Worm (Caenorhabditis elegans) whole organism, young adult: ENCODE measurements around the gene T27E7.4.

Source experiments
- B0019.2 ChIP-seq: fragments of 200-800 bp; sonication (Bioruptor generic); conservative IDR thresholded peaks from 2 replicates; pipeline ENCODE4 v1.3.6; 2022; ENCODE audit warnings: missing genetic modification reagents, missing genetic modification characterization, missing compliant biosample characterization
- B0261.1 ChIP-seq: sonication (generic microtip); optimal IDR thresholded peaks from 2 replicates; lab custom pipeline; 2016; ENCODE audit warnings: mild to moderate bottlenecking, missing genetic modification characterization, moderate library complexity, missing compliant biosample characterization
- F33H1.4 ChIP-seq: fragments of 200-800 bp; sonication (Bioruptor generic); IDR thresholded peaks from 2 replicates; pipeline ENCODE4 v1.3.6; 2022; ENCODE audit warnings: missing genetic modification reagents, missing genetic modification characterization, missing compliant biosample characterization
- F37B4.10 ChIP-seq: fragments of 200-800 bp; sonication (Bioruptor generic); IDR thresholded peaks from 2 replicates; pipeline ENCODE4 v1.3.6; 2022; ENCODE audit warnings: missing genetic modification characterization, missing compliant biosample characterization
- F57C9.4 ChIP-seq: sonication (generic microtip); optimal IDR thresholded peaks from 2 replicates; lab custom pipeline; 2017; ENCODE audit warnings: mild to moderate bottlenecking, missing genetic modification characterization, missing compliant biosample characterization
- K11D2.4 ChIP-seq: fragments of 200-800 bp; sonication (Bioruptor generic); IDR thresholded peaks from 2 replicates; pipeline ENCODE4 v1.3.6; 2022; ENCODE audit warnings: missing genetic modification reagents, missing genetic modification characterization, missing compliant biosample characterization
- K12H6.12 ChIP-seq: fragments of 200-800 bp; sonication (Bioruptor generic); optimal IDR thresholded peaks from 2 replicates; lab custom pipeline; 2018; ENCODE audit warnings: mild to moderate bottlenecking, missing genetic modification characterization, missing compliant biosample characterization
- Y56A3A.18 ChIP-seq: fragments of 200-800 bp; sonication (Bioruptor generic); IDR thresholded peaks from 2 replicates; pipeline ENCODE4 v1.3.6; 2022; ENCODE audit warnings: missing genetic modification reagents, missing genetic modification characterization, missing compliant biosample characterization
- akir-1 ChIP-seq: fragments of 200-800 bp; sonication (Bioruptor generic); optimal IDR thresholded peaks from 2 replicates; lab custom pipeline; 2018; ENCODE audit warnings: mild to moderate bottlenecking, missing genetic modification characterization, moderate library complexity, missing compliant biosample characterization
- ama-1 ChIP-seq, 3 experiments: fragments of 150-350 bp in 1 of 3; sonication (generic microtip) in 2 of 3; optimal IDR thresholded peaks; 2 replicates each; lab custom pipeline; 2014 to 2018; ENCODE audit warnings: missing biosample characterization in 2 of 3, missing genetic modification characterization in 2 of 3, missing genetic modification reagents in 2 of 3
- aptf-2 ChIP-seq: fragments of 200-800 bp; sonication (Bioruptor generic); conservative IDR thresholded peaks from 2 replicates; pipeline ENCODE4 v1.3.6; 2022; ENCODE audit warnings: missing genetic modification reagents, missing genetic modification characterization, missing compliant biosample characterization
- atf-7 ChIP-seq: sonication (generic microtip); optimal IDR thresholded peaks from 2 replicates; lab custom pipeline; 2017; ENCODE audit warnings: mild to moderate bottlenecking, missing genetic modification characterization, missing compliant biosample characterization
- athp-1 ChIP-seq: sonication (generic microtip); optimal IDR thresholded peaks from 2 replicates; lab custom pipeline; 2017; ENCODE audit warnings: mild to moderate bottlenecking, missing genetic modification characterization, missing compliant biosample characterization
- attf-3 ChIP-seq: fragments of 200-800 bp; sonication (Bioruptor generic); conservative IDR thresholded peaks from 2 replicates; pipeline ENCODE4 v1.3.6; 2022; ENCODE audit warnings: missing genetic modification reagents, missing genetic modification characterization, missing compliant biosample characterization
- attf-5 ChIP-seq: fragments of 200-800 bp; sonication (Bioruptor generic); optimal IDR thresholded peaks from 2 replicates; lab custom pipeline; 2018; ENCODE audit warnings: mild to moderate bottlenecking, missing genetic modification characterization, missing compliant biosample characterization
- attf-6 ChIP-seq: fragments of 200-800 bp; sonication (Bioruptor generic); IDR thresholded peaks from 2 replicates; pipeline ENCODE4 v1.3.6; 2022; ENCODE audit warnings: missing genetic modification reagents, missing genetic modification characterization, missing compliant biosample characterization
- bed-1 ChIP-seq: fragments of 200-800 bp; sonication (Bioruptor generic); IDR thresholded peaks from 2 replicates; pipeline ENCODE4 v1.3.6; 2022; ENCODE audit warnings: missing genetic modification reagents, missing genetic modification characterization, missing compliant biosample characterization
- cebp-1 ChIP-seq, 2 experiments: fragments of 200-800 bp in 1 of 2; sonication (Bioruptor generic) in 1 of 2; sonication (generic microtip) in 1 of 2; IDR thresholded peaks in 1 of 2; optimal IDR thresholded peaks in 1 of 2; 2 replicates each; pipeline versions ENCODE4 v1.3.6 to Lab custom; 2017 to 2022; ENCODE audit warnings: missing compliant biosample characterization in 2 of 2, missing genetic modification characterization in 2 of 2, mild to moderate bottlenecking in 1 of 2, missing genetic modification reagents in 1 of 2, moderate library complexity in 1 of 2
- cebp-2 ChIP-seq: fragments of 200-800 bp; sonication (Bioruptor generic); IDR thresholded peaks from 2 replicates; pipeline ENCODE4 v1.3.6; 2022; ENCODE audit warnings: missing genetic modification characterization, missing compliant biosample characterization
- ceh-100 ChIP-seq: fragments of 200-800 bp; sonication (Bioruptor generic); IDR thresholded peaks from 2 replicates; pipeline ENCODE4 v1.3.6; 2022; ENCODE audit warnings: missing genetic modification reagents, missing genetic modification characterization, missing compliant biosample characterization
- ceh-27 ChIP-seq: fragments of 200-800 bp; sonication (Bioruptor generic); optimal IDR thresholded peaks from 2 replicates; lab custom pipeline; 2018; ENCODE audit warnings: mild to moderate bottlenecking, missing genetic modification characterization, moderate library complexity, missing compliant biosample characterization
- chd-7 ChIP-seq: sonication (generic microtip); optimal IDR thresholded peaks from 2 replicates; lab custom pipeline; 2016; ENCODE audit warnings: mild to moderate bottlenecking, missing genetic modification characterization, moderate library complexity, missing compliant biosample characterization
- ets-4 ChIP-seq: fragments of 200-800 bp; sonication (Bioruptor generic); optimal IDR thresholded peaks from 2 replicates; lab custom pipeline; 2018; ENCODE audit warnings: mild to moderate bottlenecking, missing genetic modification characterization, missing compliant biosample characterization
- fkh-3 ChIP-seq: sonication (generic microtip); optimal IDR thresholded peaks from 2 replicates; lab custom pipeline; 2016; ENCODE audit warnings: mild to moderate bottlenecking, missing genetic modification characterization, missing compliant biosample characterization
- gei-17 ChIP-seq: fragments of 200-800 bp; sonication (Bioruptor generic); optimal IDR thresholded peaks from 2 replicates; lab custom pipeline; 2018; ENCODE audit warnings: mild to moderate bottlenecking, missing genetic modification characterization, missing compliant biosample characterization
- him-1 ChIP-seq: sonication (generic microtip); optimal IDR thresholded peaks from 2 replicates; lab custom pipeline; 2016; ENCODE audit warnings: missing genotype, missing genetic modification reagents, missing genetic modification characterization, missing compliant biosample characterization
- hlh-26 ChIP-seq: fragments of 200-800 bp; sonication (Bioruptor generic); conservative IDR thresholded peaks from 2 replicates; pipeline ENCODE4 v1.3.6; 2022; ENCODE audit warnings: missing genetic modification reagents, missing genetic modification characterization, missing compliant biosample characterization
- hmg-20 ChIP-seq: fragments of 200-800 bp; sonication (Bioruptor generic); IDR thresholded peaks from 2 replicates; pipeline ENCODE4 v1.3.6; 2022; ENCODE audit warnings: missing genetic modification reagents, missing genetic modification characterization, missing compliant biosample characterization
- lin-35 ChIP-seq, 3 experiments: fragments of 150-350 bp in 2 of 3; sonication (generic microtip) in 1 of 3; optimal IDR thresholded peaks; 2 replicates each; lab custom pipeline; 2014 to 2018; ENCODE audit warnings: missing biosample characterization in 3 of 3, missing genetic modification characterization in 3 of 3, missing genetic modification reagents in 3 of 3
- lin-40 ChIP-seq: sonication (generic microtip); optimal IDR thresholded peaks from 2 replicates; lab custom pipeline; 2016; ENCODE audit warnings: missing genetic modification characterization, mild to moderate bottlenecking, missing compliant biosample characterization, missing genotype, missing genetic modification reagents
- madf-6 ChIP-seq: fragments of 200-800 bp; sonication (Bioruptor generic); IDR thresholded peaks from 2 replicates; pipeline ENCODE4 v1.3.6; 2022; ENCODE audit warnings: missing genetic modification reagents, missing genetic modification characterization, missing compliant biosample characterization
- madf-8 ChIP-seq: fragments of 200-800 bp; sonication (Bioruptor generic); conservative IDR thresholded peaks from 2 replicates; pipeline ENCODE4 v1.3.6; 2022; ENCODE audit warnings: missing genetic modification reagents, missing genetic modification characterization, missing compliant biosample characterization
- mcd-1 ChIP-seq: fragments of 200-800 bp; sonication (Bioruptor generic); IDR thresholded peaks from 2 replicates; pipeline ENCODE4 v1.3.6; 2022; ENCODE audit warnings: missing genetic modification reagents, missing genetic modification characterization, missing compliant biosample characterization
- mes-4 ChIP-seq: sonication (generic microtip); optimal IDR thresholded peaks from 2 replicates; lab custom pipeline; 2016; ENCODE audit warnings: missing genotype, missing genetic modification characterization, missing compliant biosample characterization
- mxl-1 ChIP-seq: sonication (generic microtip); optimal IDR thresholded peaks from 2 replicates; lab custom pipeline; 2016; ENCODE audit warnings: missing genetic modification characterization, missing compliant biosample characterization
- nfyb-1 ChIP-seq: fragments of 200-800 bp; sonication (Bioruptor generic); IDR thresholded peaks from 2 replicates; pipeline ENCODE4 v1.3.6; 2022; ENCODE audit warnings: missing genetic modification reagents, missing genetic modification characterization, missing compliant biosample characterization
- nhr-90 ChIP-seq: sonication (generic microtip); optimal IDR thresholded peaks from 2 replicates; lab custom pipeline; 2016; ENCODE audit warnings: missing genotype, mild to moderate bottlenecking, missing genetic modification characterization, missing compliant biosample characterization
- pbrm-1 ChIP-seq: fragments of 200-800 bp; sonication (Bioruptor generic); IDR thresholded peaks from 2 replicates; pipeline ENCODE4 v1.3.6; 2022; ENCODE audit warnings: missing genetic modification reagents, missing genetic modification characterization, missing compliant biosample characterization
- rcor-1 ChIP-seq: fragments of 200-800 bp; sonication (Bioruptor generic); IDR thresholded peaks from 2 replicates; pipeline ENCODE4 v1.3.6; 2022; ENCODE audit warnings: missing genetic modification reagents, missing genetic modification characterization, missing compliant biosample characterization
- rpc-1 ChIP-seq, 2 experiments: fragments of 150-350 bp in 1 of 2; sonication (generic microtip) in 1 of 2; optimal IDR thresholded peaks; 2 replicates each; lab custom pipeline; 2014 to 2018; ENCODE audit warnings: missing biosample characterization in 1 of 2, missing genetic modification characterization in 1 of 2, missing genetic modification reagents in 1 of 2, missing genotype in 1 of 2
- snpc-3.4 ChIP-seq: sonication (generic microtip); optimal IDR thresholded peaks from 2 replicates; lab custom pipeline; 2017; ENCODE audit warnings: missing genetic modification characterization, mild to moderate bottlenecking, missing compliant biosample characterization, antibody characterized with exemption, moderate library complexity, missing genotype, missing genetic modification reagents
- tbp1 ChIP-seq: fragments of 200-800 bp; sonication (Bioruptor generic); optimal IDR thresholded peaks from 2 replicates; lab custom pipeline; 2018; ENCODE audit warnings: mild to moderate bottlenecking, missing genetic modification characterization, missing compliant biosample characterization
- tbx-9 ChIP-seq: sonication (generic microtip); optimal IDR thresholded peaks from 2 replicates; lab custom pipeline; 2016; ENCODE audit warnings: borderline replicate concordance, missing genetic modification characterization, inconsistent platforms, missing compliant biosample characterization
- tlf-1 ChIP-seq: fragments of 200-800 bp; sonication (Bioruptor generic); optimal IDR thresholded peaks from 2 replicates; lab custom pipeline; 2018; ENCODE audit warnings: mild to moderate bottlenecking, missing genetic modification characterization, missing compliant biosample characterization
- zfh-2 ChIP-seq: fragments of 200-800 bp; sonication (Bioruptor generic); conservative IDR thresholded peaks from 2 replicates; pipeline ENCODE4 v1.3.6; 2022; ENCODE audit warnings: missing genetic modification reagents, missing genetic modification characterization, missing compliant biosample characterization
- zim-3 ChIP-seq: sonication (generic microtip); optimal IDR thresholded peaks from 2 replicates; lab custom pipeline; 2017; ENCODE audit warnings: mild to moderate bottlenecking, missing genetic modification characterization, moderate library complexity, missing compliant biosample characterization
- ztf-26 ChIP-seq: sonication (generic microtip); optimal IDR thresholded peaks from 2 replicates; lab custom pipeline; 2017; ENCODE audit warnings: missing genetic modification characterization, missing compliant biosample characterization
- ztf-28 ChIP-seq: fragments of 200-800 bp; sonication (Bioruptor generic); IDR thresholded peaks from 2 replicates; pipeline ENCODE4 v1.3.6; 2022; ENCODE audit warnings: missing genetic modification reagents, missing genetic modification characterization, missing compliant biosample characterization

T27E7.4 gene

ce11 chrIV:14576471-14576870, 41.6 kb upstream of the T27E7.4 start (continued):
- TF ChIP-seq ceh-100 (no peak), zim-3 (tag; lab: Kevin White, UChicago) (no peak), attf-6 (peak; percentile 98), athp-1 (tag; lab: Kevin White, UChicago) (peak; percentile 49), mes-4 (tag; lab: Kevin White, UChicago) (no peak), B0261.1 (tag; lab: Kevin White, UChicago) (peak; percentile 78), tbx-9 (tag; lab: Kevin White, UChicago) (no peak), ets-4 (GFP tag; lab: Kevin White, UChicago) (no peak), madf-6 (no peak), chd-7 (tag; lab: Kevin White, UChicago) (no peak), ama-1 (optimal IDR thresholded peaks at IDR 0.05; lab: Kevin White, UChicago) (no peak), ama-1 (GFP tag; optimal IDR thresholded peaks at IDR 0.05; lab: Kevin White, UChicago) (peak; percentile 68 to 81), nhr-90 (peak; percentile 29), F37B4.10 (GFP tag; lab: Robert Waterston, UW) (no peak), rcor-1 (peak; percentile 57), aptf-2 (GFP tag; lab: Robert Waterston, UW) (no peak), tbp1 (GFP tag; lab: Kevin White, UChicago) (peak; percentile 96), pbrm-1 (GFP tag; lab: Robert Waterston, UW) (peak; percentile 77), F33H1.4 (0 out of 2 replicates have a peak, but pooled peaks have one; percentile 16), bed-1 (no peak), nfyb-1 (GFP tag; lab: Robert Waterston, UW) (peak; percentile 77; the same call in 1 of the 2 replicates), K12H6.12 (no peak), akir-1 (GFP tag; lab: Kevin White, UChicago) (no peak), tlf-1 (GFP tag; lab: Kevin White, UChicago) (no peak), rpc-1 (optimal IDR thresholded peaks at IDR 0.05; lab: Kevin White, UChicago) (peak; percentile 80), rpc-1 (tag; optimal IDR thresholded peaks at IDR 0.05; lab: Kevin White, UChicago) (peak; percentile 78), F57C9.4 (no peak), mcd-1 (GFP tag; lab: Robert Waterston, UW) (no peak), hmg-20 (peak; percentile 24; the same call in 1 of the 2 replicates), cebp-1 (GFP tag; IDR thresholded peaks at IDR 0.05; lab: Robert Waterston, UW) (no peak), cebp-1 (tag; optimal IDR thresholded peaks at IDR 0.05; lab: Kevin White, UChicago) (no peak), attf-5 (GFP tag; lab: Kevin White, UChicago) (no peak), ztf-26 (tag; lab: Kevin White, UChicago) (no peak), fkh-3 (tag; lab: Kevin White, UChicago) (no peak), ceh-27 (GFP tag; lab: Kevin White, UChicago) (no peak), ztf-28 (GFP tag; lab: Robert Waterston, UW) (no peak), hlh-26 (GFP tag; lab: Robert Waterston, UW) (no peak), zfh-2 (GFP tag; lab: Robert Waterston, UW) (no peak), attf-3 (GFP tag; lab: Robert Waterston, UW) (no peak), him-1 (peak; percentile 62), atf-7 (tag; lab: Kevin White, UChicago) (no peak), lin-40 (tag; lab: Kevin White, UChicago) (no peak), madf-8 (GFP tag; lab: Robert Waterston, UW) (no peak), Y56A3A.18 (peak; percentile 74; the same call in 1 of the 2 replicates), K11D2.4 (GFP tag; lab: Robert Waterston, UW) (no peak), mxl-1 (tag; lab: Kevin White, UChicago) (peak; percentile 39), gei-17 (GFP tag; lab: Kevin White, UChicago) (no peak), snpc-3.4 (tag; lab: Kevin White, UChicago) (peak; percentile 41), cebp-2 (0 out of 2 replicates have a peak, but pooled peaks have one; percentile 64), B0019.2 (GFP tag; lab: Robert Waterston, UW) (0 out of 2 replicates have a peak, but pooled peaks have one; percentile 12), lin-35 (GFP tag; optimal IDR thresholded peaks at IDR 0.05; lab: Kevin White, UChicago) (no peak)
